Worm (Caenorhabditis elegans) whole organism, midembryonic: ENCODE results near the gene Y42G9A.3.

Experiments
- flt-1 ChIP-seq: fragments of 200-800 bp; sonication (Bioruptor generic); IDR thresholded peaks from 2 replicates; pipeline ENCODE4 v1.3.6; 2022; ENCODE audit warnings: missing genetic modification characterization, missing compliant biosample characterization
- med-1 ChIP-seq: sonication (generic microtip); optimal IDR thresholded peaks from 2 replicates; lab custom pipeline; 2017; ENCODE audit warnings: missing genetic modification characterization, mild to moderate bottlenecking, missing compliant biosample characterization, antibody characterized with exemption, missing genetic modification reagents; ENCODE audit not compliant: insufficient read depth
- ztf-29 ChIP-seq: fragments of 200-800 bp; sonication (Bioruptor generic); IDR thresholded peaks from 2 replicates; pipeline ENCODE4 v1.3.6; 2022; ENCODE audit warnings: missing genetic modification reagents, missing genetic modification characterization, missing compliant biosample characterization

DNA sequence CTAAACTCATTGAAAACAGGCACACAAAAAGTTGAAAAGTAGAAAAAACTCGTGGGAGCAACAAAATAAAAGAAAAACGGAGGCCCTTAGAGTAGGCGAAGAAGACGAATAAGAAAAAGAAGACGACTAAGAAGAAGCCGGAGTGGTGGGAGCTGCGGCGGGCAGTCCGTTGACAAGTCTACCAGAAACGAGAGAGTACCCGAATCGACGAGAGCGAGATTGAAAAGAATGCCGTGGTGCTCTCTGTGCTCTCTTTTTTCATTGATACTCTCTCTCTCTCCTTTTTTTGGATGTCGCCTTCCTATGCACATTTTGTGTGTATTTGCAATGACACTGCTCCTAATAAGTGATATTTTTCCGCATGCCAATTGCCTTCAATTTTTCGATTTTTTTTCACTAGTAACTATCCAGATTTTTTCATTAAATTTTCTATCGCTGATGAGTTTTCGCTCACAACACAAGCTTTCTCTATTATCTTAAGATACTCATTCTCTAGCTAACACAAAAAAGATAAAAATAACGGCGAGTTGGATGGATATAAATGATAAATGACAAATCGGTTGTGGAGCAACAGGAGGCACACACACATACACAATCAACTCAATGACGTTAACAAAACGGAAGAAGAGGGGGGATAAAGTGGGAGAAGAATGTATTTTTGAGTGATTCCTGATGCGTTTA, 6.0 kb upstream of the Y42G9A.3 start:
- TF ChIP-seq med-1 (GFP tag; lab: Kevin White, UChicago) (no peak), flt-1 (GFP tag; lab: Robert Waterston, UW) (no peak), ztf-29 (GFP tag; lab: Robert Waterston, UW) (no peak)
